Fruit fly (Drosophila melanogaster) whole organism, embryonic: ENCODE measurements around the gene CG32106.

Experiments
- ATbp ChIP-seq: fragments of 200-800 bp; sonication (Bioruptor generic); optimal IDR thresholded peaks from 2 replicates; lab custom pipeline; 2017; ENCODE audit warnings: missing biosample characterization, mild to moderate bottlenecking, missing genetic modification characterization, missing genetic modification reagents
- Adf1 ChIP-seq: fragments of 200-800 bp; sonication (Bioruptor generic); IDR thresholded peaks from 2 replicates; pipeline ENCODE4 v1.3.6; 2022; ENCODE audit warnings: missing biosample characterization, missing genetic modification characterization
- B-H2 ChIP-seq: fragments of 200-800 bp; sonication (Bioruptor generic); optimal IDR thresholded peaks from 2 replicates; lab custom pipeline; 2018; ENCODE audit warnings: missing biosample characterization, mild to moderate bottlenecking, missing genetic modification characterization
- CG11085 ChIP-seq: fragments of 200-800 bp; sonication (Bioruptor generic); IDR thresholded peaks from 2 replicates; pipeline ENCODE4 v1.3.6; 2022; ENCODE audit warnings: missing biosample characterization, missing genetic modification characterization
- CG11398 ChIP-seq: fragments of 200-800 bp; sonication (Bioruptor generic); optimal IDR thresholded peaks from 2 replicates; lab custom pipeline; 2016; ENCODE audit warnings: missing biosample characterization, missing genetic modification characterization
- CG11456 ChIP-seq: fragments of 200-800 bp; sonication (Bioruptor generic); IDR thresholded peaks from 3 replicates; pipeline ENCODE4 v1.3.6; 2022; ENCODE audit warnings: missing biosample characterization, missing genetic modification characterization
- CG12104 ChIP-seq: fragments of 200-800 bp; sonication (Bioruptor generic); optimal IDR thresholded peaks from 3 replicates; lab custom pipeline; 2016; ENCODE audit warnings: missing biosample characterization, missing genetic modification characterization
- CG12155 ChIP-seq: fragments of 200-800 bp; sonication (Bioruptor generic); optimal IDR thresholded peaks from 3 replicates; lab custom pipeline; 2016; ENCODE audit warnings: missing biosample characterization, missing genetic modification characterization
- CG12769 ChIP-seq: fragments of 200-800 bp; sonication (Bioruptor generic); optimal IDR thresholded peaks from 2 replicates; lab custom pipeline; 2019; ENCODE audit warnings: missing biosample characterization, mild to moderate bottlenecking, missing genetic modification characterization, moderate library complexity
- CG15479 ChIP-seq: fragments of 200-800 bp; sonication (Bioruptor generic); optimal IDR thresholded peaks from 3 replicates; lab custom pipeline; 2019; ENCODE audit warnings: missing biosample characterization, mild to moderate bottlenecking, missing genetic modification characterization, moderate library complexity
- CG15601 ChIP-seq: fragments of 200-800 bp; sonication (Bioruptor generic); optimal IDR thresholded peaks from 3 replicates; lab custom pipeline; 2019; ENCODE audit warnings: missing biosample characterization, mild to moderate bottlenecking, missing genetic modification characterization, moderate library complexity
- CG17568 ChIP-seq: fragments of 200-800 bp; sonication (Bioruptor generic); optimal IDR thresholded peaks from 2 replicates; lab custom pipeline; 2018; ENCODE audit warnings: missing biosample characterization, mild to moderate bottlenecking, missing genetic modification characterization, moderate library complexity
- CG2129 ChIP-seq: fragments of 200-800 bp; sonication (Bioruptor generic); IDR thresholded peaks from 2 replicates; pipeline ENCODE4 v1.3.6; 2022; ENCODE audit warnings: missing biosample characterization, missing genetic modification characterization; ENCODE audit not compliant: partially characterized antibody
- CG2199 ChIP-seq: fragments of 200-800 bp; sonication (Bioruptor generic); IDR thresholded peaks from 3 replicates; pipeline ENCODE4 v1.3.6; 2022; ENCODE audit warnings: missing biosample characterization, missing genetic modification characterization
- CG2202 ChIP-seq: fragments of 200-800 bp; sonication (Bioruptor generic); optimal IDR thresholded peaks from 2 replicates; lab custom pipeline; 2018; ENCODE audit warnings: missing biosample characterization, mild to moderate bottlenecking, missing genetic modification characterization
- CG34376 ChIP-seq: fragments of 200-800 bp; sonication (Bioruptor generic); optimal IDR thresholded peaks from 2 replicates; lab custom pipeline; 2018; ENCODE audit warnings: missing biosample characterization, mild to moderate bottlenecking, missing genetic modification characterization
- CG6254 ChIP-seq: fragments of 200-800 bp; sonication (Bioruptor generic); optimal IDR thresholded peaks from 3 replicates; lab custom pipeline; 2017; ENCODE audit warnings: mild to moderate bottlenecking, missing biosample characterization, missing genetic modification reagents, missing genetic modification characterization
- CG6654 ChIP-seq: fragments of 200-800 bp; sonication (Bioruptor generic); optimal IDR thresholded peaks from 2 replicates; lab custom pipeline; 2017; ENCODE audit warnings: missing biosample characterization, mild to moderate bottlenecking, missing genetic modification characterization
- CG7745 ChIP-seq: fragments of 200-800 bp; sonication (Bioruptor generic); optimal IDR thresholded peaks from 2 replicates; lab custom pipeline; 2018; ENCODE audit warnings: missing biosample characterization, mild to moderate bottlenecking, missing genetic modification characterization, moderate library complexity
- CG9817 ChIP-seq: fragments of 200-800 bp; sonication (Bioruptor generic); optimal IDR thresholded peaks from 2 replicates; lab custom pipeline; 2018; ENCODE audit warnings: missing biosample characterization, mild to moderate bottlenecking, missing genetic modification characterization, moderate library complexity
- Dek ChIP-seq: fragments of 200-800 bp; sonication (Bioruptor generic); optimal IDR thresholded peaks from 3 replicates; lab custom pipeline; 2019; ENCODE audit warnings: missing biosample characterization, mild to moderate bottlenecking, missing genetic modification characterization, moderate library complexity
- Drgx ChIP-seq: fragments of 200-800 bp; sonication (Bioruptor generic); IDR thresholded peaks from 2 replicates; pipeline ENCODE4 v1.3.6; 2022; ENCODE audit warnings: missing biosample characterization, missing genetic modification characterization
- Elba2 ChIP-seq: fragments of 200-800 bp; sonication (Bioruptor generic); optimal IDR thresholded peaks from 3 replicates; lab custom pipeline; 2016; ENCODE audit warnings: missing biosample characterization, missing genetic modification characterization
- Fer3 ChIP-seq: fragments of 200-800 bp; sonication (Bioruptor generic); optimal IDR thresholded peaks from 2 replicates; lab custom pipeline; 2018; ENCODE audit warnings: missing biosample characterization, mild to moderate bottlenecking, missing genetic modification characterization, moderate library complexity
- Hey ChIP-seq: fragments of 200-800 bp; sonication (Bioruptor generic); optimal IDR thresholded peaks from 3 replicates; lab custom pipeline; 2018; ENCODE audit warnings: missing biosample characterization, mild to moderate bottlenecking, missing genetic modification characterization
- NFAT ChIP-seq: fragments of 200-800 bp; sonication (Bioruptor generic); IDR thresholded peaks from 2 replicates; pipeline ENCODE4 v1.3.6; 2022; ENCODE audit warnings: missing biosample characterization, missing genetic modification characterization
- NK7.1 ChIP-seq: fragments of 200-800 bp; sonication (Bioruptor generic); optimal IDR thresholded peaks from 3 replicates; lab custom pipeline; 2016; ENCODE audit warnings: missing biosample characterization, missing genetic modification characterization
- Six4 ChIP-seq: fragments of 200-800 bp; sonication (Bioruptor generic); optimal IDR thresholded peaks from 2 replicates; lab custom pipeline; 2016; ENCODE audit warnings: missing biosample characterization, missing genetic modification characterization
- Xbp1 ChIP-seq: fragments of 200-800 bp; sonication (Bioruptor generic); optimal IDR thresholded peaks from 3 replicates; lab custom pipeline; 2016; ENCODE audit warnings: missing biosample characterization, mild to moderate bottlenecking, missing genetic modification characterization
- ap ChIP-seq: fragments of 200-800 bp; sonication (Bioruptor generic); IDR thresholded peaks from 2 replicates; pipeline ENCODE4 v1.3.6; 2022; ENCODE audit warnings: missing biosample characterization, missing genetic modification characterization
- bab2 ChIP-seq: fragments of 200-800 bp; sonication (Bioruptor generic); optimal IDR thresholded peaks from 2 replicates; lab custom pipeline; 2016; ENCODE audit warnings: missing biosample characterization, missing genetic modification characterization
- bbx ChIP-seq: fragments of 200-800 bp; sonication (Bioruptor generic); IDR thresholded peaks from 2 replicates; pipeline ENCODE4 v1.3.6; 2022; ENCODE audit warnings: missing biosample characterization, missing genetic modification characterization; ENCODE audit not compliant: partially characterized antibody
- bigmax ChIP-seq: fragments of 200-800 bp; sonication (Bioruptor generic); optimal IDR thresholded peaks from 2 replicates; lab custom pipeline; 2018; ENCODE audit warnings: missing biosample characterization, mild to moderate bottlenecking, missing genetic modification characterization
- cas ChIP-seq: fragments of 200-800 bp; sonication (Bioruptor generic); IDR thresholded peaks from 2 replicates; pipeline ENCODE4 v1.3.6; 2022; ENCODE audit warnings: missing biosample characterization, missing genetic modification characterization
- danr ChIP-seq: fragments of 200-800 bp; sonication (Bioruptor generic); IDR thresholded peaks from 2 replicates; pipeline ENCODE4 v1.3.6; 2022; ENCODE audit warnings: missing biosample characterization, missing genetic modification characterization
- dmrt11E ChIP-seq: fragments of 200-800 bp; sonication (Bioruptor generic); optimal IDR thresholded peaks from 3 replicates; lab custom pipeline; 2018; ENCODE audit warnings: missing biosample characterization, mild to moderate bottlenecking, missing genetic modification characterization, moderate library complexity
- ems ChIP-seq: fragments of 200-800 bp; sonication (Bioruptor generic); optimal IDR thresholded peaks from 3 replicates; lab custom pipeline; 2016; ENCODE audit warnings: missing biosample characterization, missing genetic modification characterization
- ewg ChIP-seq: fragments of 200-800 bp; sonication (Bioruptor generic); optimal IDR thresholded peaks from 3 replicates; lab custom pipeline; 2017; ENCODE audit warnings: mild to moderate bottlenecking, missing biosample characterization, missing genetic modification reagents, missing genetic modification characterization
- fd96Cb ChIP-seq: fragments of 200-800 bp; sonication (Bioruptor generic); optimal IDR thresholded peaks from 2 replicates; lab custom pipeline; 2018; ENCODE audit warnings: missing biosample characterization, mild to moderate bottlenecking, missing genetic modification characterization, moderate library complexity
- fu2 ChIP-seq: fragments of 200-800 bp; sonication (Bioruptor generic); optimal IDR thresholded peaks from 2 replicates; lab custom pipeline; 2016; ENCODE audit warnings: missing biosample characterization, missing genetic modification characterization
- insv ChIP-seq, 2 experiments: fragments of 200-800 bp; sonication (Bioruptor generic); optimal IDR thresholded peaks; 3 replicates each; lab custom pipeline; 2016 to 2018; ENCODE audit warnings: missing biosample characterization in 2 of 2, missing genetic modification characterization in 2 of 2
- luna ChIP-seq: fragments of 200-800 bp; sonication (Bioruptor generic); optimal IDR thresholded peaks from 2 replicates; lab custom pipeline; 2016; ENCODE audit warnings: missing biosample characterization, missing genetic modification characterization
- mam ChIP-seq: fragments of 200-800 bp; sonication (Bioruptor generic); optimal IDR thresholded peaks from 3 replicates; lab custom pipeline; 2016; ENCODE audit warnings: missing biosample characterization, missing genetic modification characterization
- nmo ChIP-seq: fragments of 200-800 bp; sonication (Bioruptor generic); optimal IDR thresholded peaks from 2 replicates; lab custom pipeline; 2018; ENCODE audit warnings: missing biosample characterization, mild to moderate bottlenecking, missing genetic modification characterization, moderate library complexity
- odd ChIP-seq: fragments of 200-800 bp; sonication (Bioruptor generic); optimal IDR thresholded peaks from 2 replicates; lab custom pipeline; 2017; ENCODE audit warnings: missing biosample characterization, mild to moderate bottlenecking, missing genetic modification characterization
- pros ChIP-seq: fragments of 200-800 bp; sonication (Bioruptor generic); optimal IDR thresholded peaks from 3 replicates; lab custom pipeline; 2019; ENCODE audit warnings: missing biosample characterization, mild to moderate bottlenecking, missing genetic modification characterization, moderate library complexity
- ro ChIP-seq: fragments of 200-800 bp; sonication (Bioruptor generic); IDR thresholded peaks from 2 replicates; pipeline ENCODE4 v1.3.6; 2022; ENCODE audit warnings: missing biosample characterization, missing genetic modification characterization
- so ChIP-seq: fragments of 200-800 bp; sonication (Bioruptor generic); IDR thresholded peaks from 3 replicates; pipeline ENCODE4 v1.3.6; 2022; ENCODE audit warnings: missing biosample characterization, missing genetic modification characterization
- toy ChIP-seq: fragments of 200-800 bp; sonication (Bioruptor generic); IDR thresholded peaks from 2 replicates; pipeline ENCODE4 v1.3.6; 2022; ENCODE audit warnings: missing biosample characterization, missing genetic modification characterization
- wek ChIP-seq: fragments of 200-800 bp; sonication (Bioruptor generic); optimal IDR thresholded peaks from 3 replicates; lab custom pipeline; 2018; ENCODE audit warnings: missing biosample characterization, mild to moderate bottlenecking, missing genetic modification characterization, moderate library complexity
- zfh2 ChIP-seq: fragments of 200-800 bp; sonication (Bioruptor generic); optimal IDR thresholded peaks from 2 replicates; lab custom pipeline; 2016; ENCODE audit warnings: missing biosample characterization, missing genetic modification characterization

The CG32106 gene

dm6 chr3L:12806290-12806743 lies 27.8 kb upstream of the CG32106 start (continued):
- TF ChIP-seq dmrt11E (peak; percentile 35), CG11456 (GFP tag; lab: Robert Waterston, UW) (no peak), B-H2 (GFP tag; lab: Kevin White, UChicago) (no peak), Elba2 (peak; percentile 37), ewg (GFP tag; lab: Kevin White, UChicago) (peak; percentile 44), Fer3 (peak; percentile 35), wek (GFP tag; lab: Kevin White, UChicago) (no peak), Drgx (peak; percentile 66; the same call in 1 of the 2 replicates), zfh2 (GFP tag; lab: Kevin White, UChicago) (no peak), ATbp (GFP tag; lab: Kevin White, UChicago) (peak; percentile 66), Adf1 (GFP tag; lab: Robert Waterston, UW) (peak; percentile 26; the same call in 1 of the 2 replicates), CG12769 (tag; lab: Kevin White, UChicago) (no peak), so (0 out of 3 replicates have a peak, but pooled peaks have one; percentile 20), CG17568 (GFP tag; lab: Kevin White, UChicago) (no peak), ems (peak; percentile 27), danr (GFP tag; lab: Robert Waterston, UW) (no peak), insv (GFP tag; optimal IDR thresholded peaks at IDR 0.05; lab: Kevin White, UChicago) (peak in 1 of 2 experiments; percentile 54), NK7.1 (GFP tag; lab: Kevin White, UChicago) (no peak), ap (GFP tag; lab: Robert Waterston, UW) (no peak), bab2 (no peak), odd (peak; percentile 60), CG12104 (GFP tag; lab: Kevin White, UChicago) (no peak), NFAT (GFP tag; lab: Robert Waterston, UW) (no peak), CG2129 (GFP tag; lab: Robert Waterston, UW) (no peak), Six4 (peak; percentile 65), Xbp1 (peak; percentile 68), CG6254 (GFP tag; lab: Kevin White, UChicago) (peak; percentile 33), pros (GFP tag; lab: Kevin White, UChicago) (no peak), cas (GFP tag; lab: Robert Waterston, UW) (no peak), CG11398 (GFP tag; lab: Kevin White, UChicago) (no peak), CG9817 (tag; lab: Kevin White, UChicago) (peak; percentile 6), CG34376 (GFP tag; lab: Kevin White, UChicago) (peak; percentile 72), nmo (no peak), CG11085 (GFP tag; lab: Robert Waterston, UW) (no peak), Dek (tag; lab: Kevin White, UChicago) (peak; percentile 66), CG15479 (GFP tag; lab: Kevin White, UChicago) (no peak), CG12155 (peak; percentile 15), bigmax (GFP tag; lab: Kevin White, UChicago) (no peak), CG15601 (tag; lab: Kevin White, UChicago) (peak; percentile 56), ro (GFP tag; lab: Robert Waterston, UW) (no peak), CG7745 (tag; lab: Kevin White, UChicago) (no peak), CG6654 (GFP tag; lab: Kevin White, UChicago) (no peak), Hey (tag; lab: Kevin White, UChicago) (no peak), fd96Cb (tag; lab: Kevin White, UChicago) (peak; percentile 49), mam (no peak), bbx (GFP tag; lab: Robert Waterston, UW) (no peak), CG2199 (no peak), fu2 (GFP tag; lab: Kevin White, UChicago) (no peak), toy (no peak), CG2202 (peak; percentile 4), luna (GFP tag; lab: Kevin White, UChicago) (no peak)
